Fruit fly (Drosophila melanogaster) whole organism, pupa: Measurements from ENCODE around the gene CG42302.

Experiments used
- CG10348 ChIP-seq: fragments of 200-800 bp; sonication (Bioruptor generic); IDR thresholded peaks from 2 replicates; pipeline ENCODE4 v1.3.6; 2022; ENCODE audit warnings: missing biosample characterization, missing genetic modification characterization
- CG12605 ChIP-seq: fragments of 200-800 bp; sonication (Bioruptor generic); IDR thresholded peaks from 2 replicates; pipeline ENCODE4 v1.3.6; 2022; ENCODE audit warnings: missing biosample characterization, missing genetic modification characterization
- CG17806 ChIP-seq: fragments of 200-800 bp; sonication (Bioruptor generic); optimal IDR thresholded peaks from 2 replicates; lab custom pipeline; 2018; ENCODE audit warnings: missing biosample characterization, mild to moderate bottlenecking, missing genetic modification characterization, moderate library complexity
- fd96Ca ChIP-seq: fragments of 200-800 bp; sonication (Bioruptor generic); IDR thresholded peaks from 3 replicates; pipeline ENCODE4 v1.3.6; 2022; ENCODE audit warnings: missing biosample characterization, missing genetic modification characterization

DNA sequence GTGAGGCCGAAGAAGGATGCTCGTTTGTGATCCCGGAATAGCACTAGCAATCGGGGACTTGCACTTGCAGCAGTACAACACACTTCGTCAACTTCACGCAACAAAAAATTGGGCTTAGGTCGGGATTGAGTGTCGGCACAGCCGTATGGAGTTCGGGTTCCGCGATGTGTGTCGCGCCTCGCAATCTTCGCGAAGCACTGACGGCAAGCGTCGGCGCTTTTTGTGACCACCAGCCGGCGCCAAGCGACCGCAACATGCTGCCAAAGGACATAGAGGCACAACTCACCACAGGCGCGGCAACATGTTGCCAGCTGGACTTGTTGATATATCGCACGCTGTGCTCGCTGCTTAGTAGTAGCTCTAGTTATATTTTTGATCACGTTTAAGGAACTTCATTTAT, 798 bp upstream of the CG42302 start, which contains the start of gene CCKLR-17D1:
- TF ChIP-seq CG12605 (GFP tag; lab: Robert Waterston, UW) (no peak), fd96Ca (GFP tag; lab: Robert Waterston, UW) (no peak), CG10348 (GFP tag; lab: Robert Waterston, UW) (no peak), CG17806 (tag; lab: Kevin White, UChicago) (no peak)
